Worm (Caenorhabditis elegans): Measurements from ENCODE around the gene best-24.

ce11 chrIII:7928549-7929129, 27.8 kb downstream of the best-24 start, which contains the start of the genes C29E4.13 and npp-15:
- no peak for TF ChIP-seq ceh-58 (GFP tag; IDR thresholded peaks at IDR 0.05)
- TF ChIP-seq attf-6 (GFP tag; IDR thresholded peaks at IDR 0.05), result no peak
- TF ChIP-seq B0336.3 (GFP tag; IDR thresholded peaks at IDR 0.05), result no peak
- TF ChIP-seq nhr-90 (tag; optimal IDR thresholded peaks at IDR 0.05), result no peak
- no peak for TF ChIP-seq ceh-27 (GFP tag; optimal IDR thresholded peaks at IDR 0.05)
- TF ChIP-seq ets-4 (GFP tag; optimal IDR thresholded peaks at IDR 0.05), result no peak
- TF ChIP-seq mxl-1 (tag; optimal IDR thresholded peaks at IDR 0.05), result no peak
- peak; percentile 73 for TF ChIP-seq lsl-1 (GFP tag; optimal IDR thresholded peaks at IDR 0.05)
- no peak for TF ChIP-seq hsf-1 (GFP tag; IDR thresholded peaks at IDR 0.05)
- TF ChIP-seq fkh-3 (tag; optimal IDR thresholded peaks at IDR 0.05), result no peak
- no peak for TF ChIP-seq nfya-2 (GFP tag; IDR thresholded peaks at IDR 0.05)
- TF ChIP-seq hlh-26 (GFP tag; conservative IDR thresholded peaks at IDR 0.05), result no peak
- no peak for TF ChIP-seq nfya-1 (tag; optimal IDR thresholded peaks at IDR 0.05; ENCODE audit: borderline replicate concordance, insufficient read depth)
- no peak for TF ChIP-seq aptf-2 (GFP tag; conservative IDR thresholded peaks at IDR 0.05)

Data from whole organism, young adult.